Worm (Caenorhabditis elegans) whole organism, young adult: ENCODE results near the gene rpl-22.

Experiments
- F10E7.11 ChIP-seq: sonication (generic microtip); optimal IDR thresholded peaks from 2 replicates; lab custom pipeline; 2017; ENCODE audit warnings: mild to moderate bottlenecking, missing genetic modification characterization, moderate library complexity, missing compliant biosample characterization
- F33H1.4 ChIP-seq: fragments of 200-800 bp; sonication (Bioruptor generic); IDR thresholded peaks from 2 replicates; pipeline ENCODE4 v1.3.6; 2022; ENCODE audit warnings: missing genetic modification reagents, missing genetic modification characterization, missing compliant biosample characterization
- K11D2.4 ChIP-seq: fragments of 200-800 bp; sonication (Bioruptor generic); IDR thresholded peaks from 2 replicates; pipeline ENCODE4 v1.3.6; 2022; ENCODE audit warnings: missing genetic modification reagents, missing genetic modification characterization, missing compliant biosample characterization
- T07F8.4 ChIP-seq: sonication (generic microtip); optimal IDR thresholded peaks from 2 replicates; lab custom pipeline; 2016; ENCODE audit warnings: mild to moderate bottlenecking, missing genetic modification characterization, moderate library complexity, missing compliant biosample characterization
- Y67H2A.10 ChIP-seq: fragments of 200-800 bp; sonication (Bioruptor generic); conservative IDR thresholded peaks from 2 replicates; pipeline ENCODE4 v1.3.6; 2022; ENCODE audit warnings: missing genetic modification reagents, missing genetic modification characterization, missing compliant biosample characterization
- Y79H2A.3 ChIP-seq: fragments of 200-800 bp; sonication (Bioruptor generic); conservative IDR thresholded peaks from 2 replicates; pipeline ENCODE4 v1.3.6; 2022; ENCODE audit warnings: missing genetic modification reagents, missing genetic modification characterization, missing compliant biosample characterization
- akir-1 ChIP-seq: fragments of 200-800 bp; sonication (Bioruptor generic); optimal IDR thresholded peaks from 2 replicates; lab custom pipeline; 2018; ENCODE audit warnings: mild to moderate bottlenecking, missing genetic modification characterization, moderate library complexity, missing compliant biosample characterization
- aptf-2 ChIP-seq: fragments of 200-800 bp; sonication (Bioruptor generic); conservative IDR thresholded peaks from 2 replicates; pipeline ENCODE4 v1.3.6; 2022; ENCODE audit warnings: missing genetic modification reagents, missing genetic modification characterization, missing compliant biosample characterization
- aptf-3 ChIP-seq: fragments of 200-800 bp; sonication (Bioruptor generic); IDR thresholded peaks from 2 replicates; pipeline ENCODE4 v1.3.6; 2022; ENCODE audit warnings: missing genetic modification characterization, missing compliant biosample characterization
- atf-7 ChIP-seq: sonication (generic microtip); optimal IDR thresholded peaks from 2 replicates; lab custom pipeline; 2017; ENCODE audit warnings: mild to moderate bottlenecking, missing genetic modification characterization, missing compliant biosample characterization
- attf-3 ChIP-seq: fragments of 200-800 bp; sonication (Bioruptor generic); conservative IDR thresholded peaks from 2 replicates; pipeline ENCODE4 v1.3.6; 2022; ENCODE audit warnings: missing genetic modification reagents, missing genetic modification characterization, missing compliant biosample characterization
- bed-2 ChIP-seq: fragments of 200-800 bp; sonication (Bioruptor generic); IDR thresholded peaks from 2 replicates; pipeline ENCODE4 v1.3.6; 2022; ENCODE audit warnings: missing genetic modification reagents, missing genetic modification characterization, missing compliant biosample characterization
- ccch-3 ChIP-seq: fragments of 200-800 bp; sonication (Bioruptor generic); optimal IDR thresholded peaks from 2 replicates; lab custom pipeline; 2018; ENCODE audit warnings: mild to moderate bottlenecking, missing genetic modification characterization, missing compliant biosample characterization
- efl-1 ChIP-seq: fragments of 150-350 bp; optimal IDR thresholded peaks from 2 replicates; lab custom pipeline; 2014; ENCODE audit warnings: missing biosample characterization, missing genetic modification reagents, missing genetic modification characterization
- egl-44 ChIP-seq: fragments of 200-800 bp; sonication (Bioruptor generic); IDR thresholded peaks from 2 replicates; pipeline ENCODE4 v1.3.6; 2022; ENCODE audit warnings: missing genetic modification reagents, missing genetic modification characterization, missing compliant biosample characterization
- ekl-4 ChIP-seq: fragments of 200-800 bp; sonication (Bioruptor generic); IDR thresholded peaks from 2 replicates; pipeline ENCODE4 v1.3.6; 2022; ENCODE audit warnings: missing genetic modification reagents, missing genetic modification characterization, missing compliant biosample characterization
- hsf-1 ChIP-seq: fragments of 200-800 bp; sonication (Bioruptor generic); IDR thresholded peaks from 2 replicates; pipeline ENCODE4 v1.3.6; 2022; ENCODE audit warnings: missing genetic modification reagents, missing genetic modification characterization, missing compliant biosample characterization
- lin-26 ChIP-seq: fragments of 200-800 bp; sonication (Bioruptor generic); IDR thresholded peaks from 2 replicates; pipeline ENCODE4 v1.3.6; 2022; ENCODE audit warnings: missing genetic modification reagents, missing genetic modification characterization, missing compliant biosample characterization
- lin-54 ChIP-seq: fragments of 200-800 bp; sonication (Bioruptor generic); optimal IDR thresholded peaks from 2 replicates; lab custom pipeline; 2018; ENCODE audit warnings: mild to moderate bottlenecking, missing genetic modification characterization, missing compliant biosample characterization
- lsl-1 ChIP-seq: fragments of 200-800 bp; sonication (Bioruptor generic); optimal IDR thresholded peaks from 2 replicates; lab custom pipeline; 2018; ENCODE audit warnings: mild to moderate bottlenecking, missing genetic modification characterization, moderate library complexity, missing compliant biosample characterization
- madf-3 ChIP-seq: fragments of 200-800 bp; sonication (Bioruptor generic); IDR thresholded peaks from 2 replicates; pipeline ENCODE4 v1.3.6; 2022; ENCODE audit warnings: missing genetic modification reagents, missing genetic modification characterization, missing compliant biosample characterization
- madf-8 ChIP-seq: fragments of 200-800 bp; sonication (Bioruptor generic); conservative IDR thresholded peaks from 2 replicates; pipeline ENCODE4 v1.3.6; 2022; ENCODE audit warnings: missing genetic modification reagents, missing genetic modification characterization, missing compliant biosample characterization
- nfya-2 ChIP-seq: fragments of 200-800 bp; sonication (Bioruptor generic); IDR thresholded peaks from 2 replicates; pipeline ENCODE4 v1.3.6; 2022; ENCODE audit warnings: missing genetic modification reagents, missing genetic modification characterization, missing compliant biosample characterization
- nhr-120 ChIP-seq: fragments of 200-800 bp; sonication (Bioruptor generic); IDR thresholded peaks from 2 replicates; pipeline ENCODE4 v1.3.6; 2022; ENCODE audit warnings: missing genetic modification characterization, missing compliant biosample characterization
- nhr-179 ChIP-seq: sonication (generic microtip); optimal IDR thresholded peaks from 2 replicates; lab custom pipeline; 2016; ENCODE audit warnings: mild to moderate bottlenecking, missing genetic modification characterization, missing compliant biosample characterization
- pbrm-1 ChIP-seq: fragments of 200-800 bp; sonication (Bioruptor generic); IDR thresholded peaks from 2 replicates; pipeline ENCODE4 v1.3.6; 2022; ENCODE audit warnings: missing genetic modification reagents, missing genetic modification characterization, missing compliant biosample characterization
- pha-4 ChIP-seq: fragments of 150-350 bp; sonication (generic microtip); optimal IDR thresholded peaks from 2 replicates; lab custom pipeline; 2014; ENCODE audit warnings: missing biosample characterization, missing genetic modification reagents, missing genetic modification characterization
- rcor-1 ChIP-seq: fragments of 200-800 bp; sonication (Bioruptor generic); IDR thresholded peaks from 2 replicates; pipeline ENCODE4 v1.3.6; 2022; ENCODE audit warnings: missing genetic modification reagents, missing genetic modification characterization, missing compliant biosample characterization
- snpc-1.1 ChIP-seq: sonication (generic microtip); optimal IDR thresholded peaks from 2 replicates; lab custom pipeline; 2017; ENCODE audit warnings: missing genetic modification characterization, mild to moderate bottlenecking, missing compliant biosample characterization, antibody characterized with exemption, moderate library complexity, missing genotype, missing genetic modification reagents; ENCODE audit not compliant: insufficient read depth
- snpc-3.4 ChIP-seq: sonication (generic microtip); optimal IDR thresholded peaks from 2 replicates; lab custom pipeline; 2017; ENCODE audit warnings: missing genetic modification characterization, mild to moderate bottlenecking, missing compliant biosample characterization, antibody characterized with exemption, moderate library complexity, missing genotype, missing genetic modification reagents
- snpc-4 ChIP-seq, 5 experiments: fragments of 150-350 bp in 1 of 5; sonication (generic microtip) in 4 of 5; optimal IDR thresholded peaks; 2 replicates each; lab custom pipeline; 2014 to 2018; ENCODE audit warnings: missing genetic modification characterization in 5 of 5, missing biosample characterization in 3 of 5, antibody characterized with exemption in 2 of 5, mild to moderate bottlenecking in 2 of 5, missing compliant biosample characterization in 2 of 5, missing genotype in 2 of 5, moderate library complexity in 2 of 5, missing genetic modification reagents in 1 of 5
- somi-1 ChIP-seq: fragments of 200-800 bp; sonication (Bioruptor generic); optimal IDR thresholded peaks from 2 replicates; lab custom pipeline; 2018; ENCODE audit warnings: mild to moderate bottlenecking, missing genetic modification characterization, missing compliant biosample characterization
- sptf-2 ChIP-seq: fragments of 200-800 bp; sonication (Bioruptor generic); optimal IDR thresholded peaks from 2 replicates; lab custom pipeline; 2018; ENCODE audit warnings: mild to moderate bottlenecking, missing genetic modification characterization, missing compliant biosample characterization
- unc-130 ChIP-seq: sonication (generic microtip); optimal IDR thresholded peaks from 2 replicates; lab custom pipeline; 2016; ENCODE audit warnings: missing genetic modification reagents, missing genetic modification characterization, missing compliant biosample characterization

The rpl-22 gene

ce11 chrII:5099034-5099433 lies 43.6 kb downstream of the rpl-22 start (continued):
- no peak for TF ChIP-seq hsf-1 (GFP tag; lab: Robert Waterston, UW)
- TF ChIP-seq Y79H2A.3 (GFP tag; lab: Robert Waterston, UW): no peak
- TF ChIP-seq ccch-3: no peak
- no peak for TF ChIP-seq attf-3

DNA sequence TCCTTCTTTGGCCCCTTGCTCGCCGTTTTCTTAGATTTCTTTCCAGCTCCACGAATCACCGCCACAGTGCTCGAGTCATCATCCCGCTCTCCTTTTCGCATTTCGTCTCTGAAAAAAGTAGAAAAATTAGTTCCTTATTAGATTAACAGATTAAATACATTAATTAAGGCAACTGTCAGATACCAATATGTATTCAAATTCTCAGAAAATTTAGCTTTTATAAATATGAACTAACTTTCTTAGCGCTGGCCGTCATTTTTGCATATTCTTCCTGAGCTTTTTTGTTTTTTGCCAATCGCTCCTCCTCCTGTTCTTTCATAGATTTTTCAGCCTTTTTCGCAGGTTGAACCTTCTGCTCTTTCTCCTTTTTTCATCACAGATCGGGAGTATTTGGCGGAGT lies 44.2 kb downstream of the rpl-22 start, which contains the start of gene C04G6.6:
Gene C04G6.6, minus strand, starts transcription at position 101 of the 400 bp plus-strand sequence.
- no peak for TF ChIP-seq atf-7 (tag; lab: Kevin White, UChicago)
- no peak for TF ChIP-seq Y67H2A.10 (GFP tag; lab: Robert Waterston, UW)
- no peak for TF ChIP-seq nhr-120

DNA sequence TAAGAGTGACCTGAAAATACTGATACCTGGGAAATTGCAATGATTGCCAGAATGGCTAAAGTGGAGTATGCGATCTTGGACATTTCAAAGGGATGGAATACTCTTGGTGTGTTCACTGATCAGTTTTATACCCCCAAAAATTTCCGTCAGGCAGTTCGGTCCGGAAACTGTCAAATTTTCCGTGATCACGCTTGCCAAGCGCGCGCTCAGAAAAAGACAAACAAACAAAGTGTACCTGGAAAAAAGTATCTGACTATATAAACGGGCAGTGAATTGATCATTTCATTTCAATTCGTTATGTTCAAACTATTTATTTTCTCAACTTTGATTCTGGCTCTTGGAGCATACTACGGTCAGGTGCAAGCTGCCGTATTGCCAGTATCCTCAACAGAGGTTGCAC lies 46.3 kb downstream of the rpl-22 start, which contains the start of the genes idpb-3 and idpb-1:
Gene idpb-3, minus strand, starts transcription at position 101 of the 400 bp plus-strand sequence.
Gene idpb-1, plus strand, starts transcription at position 284 of the 400 bp plus-strand sequence.
- no peak for TF ChIP-seq somi-1 (GFP tag; lab: Kevin White, UChicago)
- TF ChIP-seq egl-44 (GFP tag; lab: Robert Waterston, UW): no peak
- no peak for TF ChIP-seq snpc-3.4 (tag; lab: Kevin White, UChicago)
- TF ChIP-seq madf-8 (GFP tag; lab: Robert Waterston, UW): no peak
- TF ChIP-seq aptf-2: no peak
- no peak for TF ChIP-seq unc-130
- no peak for TF ChIP-seq snpc-4 (GFP tag; optimal IDR thresholded peaks at IDR 0.05; lab: Kevin White, UChicago)
- no peak for TF ChIP-seq snpc-4 (tag; optimal IDR thresholded peaks at IDR 0.05; lab: Kevin White, UChicago)
- no peak for TF ChIP-seq pha-4 (tag; lab: Kevin White, UChicago)
- no peak for TF ChIP-seq lsl-1 (GFP tag; lab: Kevin White, UChicago)
- no peak for TF ChIP-seq Y79H2A.3 (GFP tag; lab: Robert Waterston, UW)
- no peak for TF ChIP-seq F10E7.11 (tag; lab: Kevin White, UChicago)
- no peak for TF ChIP-seq T07F8.4
- TF ChIP-seq pbrm-1 (GFP tag; lab: Robert Waterston, UW): no peak

DNA sequence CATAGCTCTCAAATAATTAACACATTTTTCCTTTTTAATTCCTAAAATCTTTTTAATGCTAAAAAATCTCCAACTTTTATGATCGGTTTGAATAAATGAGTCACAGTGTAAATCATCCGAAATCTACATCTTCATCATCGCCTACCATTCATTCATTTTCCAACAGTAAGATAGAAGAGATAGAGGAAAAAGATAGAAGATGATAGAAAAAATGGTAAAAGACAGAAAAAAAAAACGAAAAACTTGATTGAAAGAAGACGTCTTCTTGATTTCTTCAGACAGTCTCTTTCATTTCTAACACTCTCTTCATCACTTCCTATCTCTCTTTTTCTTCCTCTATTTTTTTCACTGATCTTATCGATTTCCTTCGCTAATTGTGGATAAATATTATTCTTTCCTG lies 47.8 kb downstream of the rpl-22 start:
- TF ChIP-seq lin-26 (no peak), aptf-3 (GFP tag; lab: Robert Waterston, UW) (no peak), madf-3 (no peak), nhr-179 (no peak), bed-2 (GFP tag; lab: Robert Waterston, UW) (no peak), rcor-1 (GFP tag; lab: Robert Waterston, UW) (no peak), lin-54 (no peak), sptf-2 (GFP tag; lab: Kevin White, UChicago) (no peak), efl-1 (no peak), akir-1 (GFP tag; lab: Kevin White, UChicago) (no peak), snpc-1.1 (tag; lab: Kevin White, UChicago) (no peak), nfya-2 (GFP tag; lab: Robert Waterston, UW) (no peak), F33H1.4 (no peak), somi-1 (GFP tag; lab: Kevin White, UChicago) (no peak), K11D2.4 (GFP tag; lab: Robert Waterston, UW) (no peak), ekl-4 (GFP tag; lab: Robert Waterston, UW) (no peak)
